Fruit fly (Drosophila melanogaster) whole organism, embryonic: Measurements from ENCODE around the gene mag.

ENCODE experiments used
- ATbp ChIP-seq: fragments of 200-800 bp; sonication (Bioruptor generic); optimal IDR thresholded peaks from 2 replicates; lab custom pipeline; 2017; ENCODE audit warnings: missing biosample characterization, mild to moderate bottlenecking, missing genetic modification characterization, missing genetic modification reagents
- Aef1 ChIP-seq: fragments of 200-800 bp; sonication (Bioruptor generic); IDR thresholded peaks from 3 replicates; pipeline ENCODE4 v1.3.6; 2022; ENCODE audit warnings: missing biosample characterization, missing genetic modification characterization
- Atf6 ChIP-seq: fragments of 200-800 bp; sonication (Bioruptor generic); IDR thresholded peaks from 2 replicates; pipeline ENCODE4 v1.3.6; 2022; ENCODE audit warnings: missing biosample characterization, missing genetic modification characterization
- B-H2 ChIP-seq: fragments of 200-800 bp; sonication (Bioruptor generic); optimal IDR thresholded peaks from 2 replicates; lab custom pipeline; 2018; ENCODE audit warnings: missing biosample characterization, mild to moderate bottlenecking, missing genetic modification characterization
- BEAF-32 ChIP-seq: fragments of 200-800 bp; sonication (Bioruptor generic); optimal IDR thresholded peaks from 3 replicates; lab custom pipeline; 2017; ENCODE audit warnings: missing biosample characterization, missing genetic modification characterization, mild to moderate bottlenecking, moderate library complexity, missing genetic modification reagents
- CG10209 ChIP-seq: fragments of 200-800 bp; sonication (Bioruptor generic); optimal IDR thresholded peaks from 3 replicates; lab custom pipeline; 2017; ENCODE audit warnings: missing biosample characterization, mild to moderate bottlenecking, missing genetic modification characterization, missing genetic modification reagents
- CG1024 ChIP-seq: fragments of 200-800 bp; sonication (Bioruptor generic); IDR thresholded peaks from 2 replicates; pipeline ENCODE4 v1.3.6; 2022; ENCODE audit warnings: missing biosample characterization, missing genetic modification characterization
- CG13894 ChIP-seq: fragments of 200-800 bp; sonication (Bioruptor generic); optimal IDR thresholded peaks from 3 replicates; lab custom pipeline; 2018; ENCODE audit warnings: missing biosample characterization, mild to moderate bottlenecking, missing genetic modification characterization, moderate library complexity
- CG14965 ChIP-seq: fragments of 200-800 bp; sonication (Bioruptor generic); optimal IDR thresholded peaks from 2 replicates; lab custom pipeline; 2016; ENCODE audit warnings: missing biosample characterization, missing genetic modification characterization, borderline replicate concordance
- CG15269 ChIP-seq: fragments of 200-800 bp; sonication (Bioruptor generic); optimal IDR thresholded peaks from 2 replicates; lab custom pipeline; 2018; ENCODE audit warnings: missing biosample characterization, mild to moderate bottlenecking, missing genetic modification characterization, moderate library complexity
- CG15479 ChIP-seq: fragments of 200-800 bp; sonication (Bioruptor generic); optimal IDR thresholded peaks from 3 replicates; lab custom pipeline; 2019; ENCODE audit warnings: missing biosample characterization, mild to moderate bottlenecking, missing genetic modification characterization, moderate library complexity
- CG17802 ChIP-seq: fragments of 200-800 bp; sonication (Bioruptor generic); optimal IDR thresholded peaks from 2 replicates; lab custom pipeline; 2018; ENCODE audit warnings: missing biosample characterization, mild to moderate bottlenecking, missing genetic modification characterization, moderate library complexity
- CG1832 ChIP-seq: fragments of 200-800 bp; sonication (Bioruptor generic); optimal IDR thresholded peaks from 2 replicates; lab custom pipeline; 2017; ENCODE audit warnings: missing biosample characterization, mild to moderate bottlenecking, missing genetic modification characterization, inconsistent platforms
- CG2202 ChIP-seq: fragments of 200-800 bp; sonication (Bioruptor generic); optimal IDR thresholded peaks from 2 replicates; lab custom pipeline; 2018; ENCODE audit warnings: missing biosample characterization, mild to moderate bottlenecking, missing genetic modification characterization
- CG4424 ChIP-seq: fragments of 200-800 bp; sonication (Bioruptor generic); optimal IDR thresholded peaks from 3 replicates; lab custom pipeline; 2016; ENCODE audit warnings: missing biosample characterization, missing genetic modification characterization
- CG7928 ChIP-seq: fragments of 200-800 bp; sonication (Bioruptor generic); optimal IDR thresholded peaks from 2 replicates; lab custom pipeline; 2017; ENCODE audit warnings: missing biosample characterization, mild to moderate bottlenecking, missing genetic modification characterization
- D19A ChIP-seq: fragments of 200-800 bp; optimal IDR thresholded peaks from 3 replicates; lab custom pipeline; 2019; ENCODE audit warnings: missing biosample characterization, mild to moderate bottlenecking, missing genetic modification characterization, moderate library complexity
- Dip3 ChIP-seq: fragments of 200-800 bp; sonication (Bioruptor generic); optimal IDR thresholded peaks from 3 replicates; lab custom pipeline; 2016; ENCODE audit warnings: missing biosample characterization, missing genetic modification characterization
- Doc3 ChIP-seq: fragments of 200-800 bp; sonication (Bioruptor generic); IDR thresholded peaks from 3 replicates; pipeline ENCODE4 v1.3.6; 2022; ENCODE audit warnings: missing biosample characterization, missing genetic modification characterization; ENCODE audit not compliant: partially characterized antibody
- Ets65A ChIP-seq: fragments of 200-800 bp; sonication (Bioruptor generic); peaks from one replicate; lab custom pipeline; 2016; ENCODE audit warnings: missing biosample characterization, missing genetic modification characterization
- Ets97D ChIP-seq: fragments of 200-800 bp; sonication (Bioruptor generic); optimal IDR thresholded peaks from 3 replicates; lab custom pipeline; 2016; ENCODE audit warnings: missing biosample characterization, missing genetic modification characterization
- Gug ChIP-seq: fragments of 200-800 bp; sonication (Bioruptor generic); IDR thresholded peaks from 4 replicates; pipeline ENCODE4 v1.3.6; 2022; ENCODE audit warnings: missing biosample characterization, missing genetic modification characterization
- HHEX ChIP-seq: fragments of 200-800 bp; sonication (Bioruptor generic); optimal IDR thresholded peaks from 3 replicates; lab custom pipeline; 2017; ENCODE audit warnings: missing biosample characterization, mild to moderate bottlenecking, missing genetic modification characterization, missing genetic modification reagents
- HLH3B ChIP-seq: fragments of 200-800 bp; sonication (Bioruptor generic); IDR thresholded peaks from 2 replicates; pipeline ENCODE4 v1.3.6; 2022; ENCODE audit warnings: missing biosample characterization, missing genetic modification characterization
- HLH54F ChIP-seq: fragments of 200-800 bp; sonication (Bioruptor generic); optimal IDR thresholded peaks from 3 replicates; lab custom pipeline; 2016; ENCODE audit warnings: missing biosample characterization, missing genetic modification characterization
- Jarid2 ChIP-seq: fragments of 200-800 bp; sonication (Bioruptor generic); optimal IDR thresholded peaks from 3 replicates; lab custom pipeline; 2017; ENCODE audit warnings: mild to moderate bottlenecking, missing biosample characterization, missing genetic modification reagents, missing genetic modification characterization
- MESR4 ChIP-seq: fragments of 200-800 bp; sonication (Bioruptor generic); optimal IDR thresholded peaks from 2 replicates; lab custom pipeline; 2018; ENCODE audit warnings: missing biosample characterization, mild to moderate bottlenecking, missing genetic modification characterization, moderate library complexity
- MTF-1 ChIP-seq: fragments of 200-800 bp; sonication (Bioruptor generic); optimal IDR thresholded peaks from 2 replicates; lab custom pipeline; 2018; ENCODE audit warnings: missing biosample characterization, mild to moderate bottlenecking, missing genetic modification characterization, borderline replicate concordance
- Ravus ChIP-seq: fragments of 200-800 bp; sonication (Bioruptor generic); IDR thresholded peaks from 2 replicates; pipeline ENCODE4 v1.3.6; 2022; ENCODE audit warnings: missing biosample characterization, missing genetic modification characterization
- Sin3A ChIP-seq: fragments of >200 bp; optimal IDR thresholded peaks from 2 replicates; lab custom pipeline; 2018
- Sry-δ ChIP-seq: fragments of 200-800 bp; sonication (Bioruptor generic); optimal IDR thresholded peaks from 2 replicates; lab custom pipeline; 2016; ENCODE audit warnings: missing biosample characterization, missing genetic modification characterization
- bigmax ChIP-seq: fragments of 200-800 bp; sonication (Bioruptor generic); optimal IDR thresholded peaks from 2 replicates; lab custom pipeline; 2018; ENCODE audit warnings: missing biosample characterization, mild to moderate bottlenecking, missing genetic modification characterization
- btn ChIP-seq: fragments of 200-800 bp; sonication (Bioruptor generic); optimal IDR thresholded peaks from 2 replicates; lab custom pipeline; 2016; ENCODE audit warnings: missing biosample characterization, missing genetic modification characterization
- dysf ChIP-seq: fragments of 200-800 bp; sonication (Bioruptor generic); IDR thresholded peaks from 3 replicates; pipeline ENCODE4 v1.3.6; 2022; ENCODE audit warnings: missing biosample characterization, missing genetic modification characterization
- fd102C ChIP-seq: fragments of 200-800 bp; sonication (Bioruptor generic); optimal IDR thresholded peaks from 2 replicates; lab custom pipeline; 2018; ENCODE audit warnings: missing biosample characterization, mild to moderate bottlenecking, missing genetic modification characterization, moderate library complexity
- fu2 ChIP-seq: fragments of 200-800 bp; sonication (Bioruptor generic); optimal IDR thresholded peaks from 2 replicates; lab custom pipeline; 2016; ENCODE audit warnings: missing biosample characterization, missing genetic modification characterization
- grn ChIP-seq: fragments of 200-800 bp; sonication (Bioruptor generic); optimal IDR thresholded peaks from 3 replicates; lab custom pipeline; 2017; ENCODE audit warnings: missing biosample characterization, missing genetic modification characterization
- gro ChIP-seq: fragments of 200-800 bp; sonication (Bioruptor generic); optimal IDR thresholded peaks from 2 replicates; lab custom pipeline; 2016; ENCODE audit warnings: missing biosample characterization, missing genetic modification characterization
- hkb ChIP-seq, 2 experiments: fragments of 200-800 bp in 1 of 2; fragments of >200 bp in 1 of 2; sonication (Bioruptor generic) in 1 of 2; IDR thresholded peaks in 1 of 2; optimal IDR thresholded peaks in 1 of 2; 2 replicates each; pipeline versions ENCODE4 v1.3.6 to Lab custom; 2017 to 2022; ENCODE audit warnings: missing biosample characterization in 1 of 2, missing genetic modification characterization in 1 of 2
- mirr ChIP-seq: fragments of 200-800 bp; sonication (Bioruptor generic); optimal IDR thresholded peaks from 3 replicates; lab custom pipeline; 2018; ENCODE audit warnings: missing biosample characterization, mild to moderate bottlenecking, missing genetic modification characterization
- pros ChIP-seq: fragments of 200-800 bp; sonication (Bioruptor generic); optimal IDR thresholded peaks from 3 replicates; lab custom pipeline; 2019; ENCODE audit warnings: missing biosample characterization, mild to moderate bottlenecking, missing genetic modification characterization, moderate library complexity
- scrt ChIP-seq: fragments of 200-800 bp; sonication (Bioruptor generic); optimal IDR thresholded peaks from 2 replicates; lab custom pipeline; 2018; ENCODE audit warnings: missing biosample characterization, mild to moderate bottlenecking, missing genetic modification characterization, moderate library complexity
- sima ChIP-seq: fragments of 200-800 bp; sonication (Bioruptor generic); optimal IDR thresholded peaks from 2 replicates; lab custom pipeline; 2016; ENCODE audit warnings: missing biosample characterization, missing genetic modification characterization
- slbo ChIP-seq: fragments of 200-800 bp; sonication (Bioruptor generic); IDR thresholded peaks from 2 replicates; pipeline ENCODE4 v1.3.6; 2022; ENCODE audit warnings: missing biosample characterization, missing genetic modification characterization
- so ChIP-seq: fragments of 200-800 bp; sonication (Bioruptor generic); IDR thresholded peaks from 3 replicates; pipeline ENCODE4 v1.3.6; 2022; ENCODE audit warnings: missing biosample characterization, missing genetic modification characterization
- sqz ChIP-seq: fragments of 200-800 bp; sonication (Bioruptor generic); optimal IDR thresholded peaks from 3 replicates; lab custom pipeline; 2018; ENCODE audit warnings: missing biosample characterization, mild to moderate bottlenecking, missing genetic modification characterization
- ssp ChIP-seq: fragments of 200-800 bp; sonication (Bioruptor generic); IDR thresholded peaks from 2 replicates; pipeline ENCODE4 v1.3.6; 2022; ENCODE audit warnings: missing biosample characterization, missing genetic modification characterization
- tap ChIP-seq: fragments of 200-800 bp; optimal IDR thresholded peaks from 3 replicates; lab custom pipeline; 2019; ENCODE audit warnings: missing biosample characterization, mild to moderate bottlenecking, missing genetic modification characterization, moderate library complexity
- z ChIP-seq: fragments of 200-800 bp; sonication (Bioruptor generic); IDR thresholded peaks from 3 replicates; pipeline ENCODE4 v1.3.6; 2022; ENCODE audit warnings: missing biosample characterization, missing genetic modification characterization

mag gene

dm6 chr3L:20441632-20442469, 18.6 kb upstream of the mag start, which contains the start of gene CG5910 (continued):
- no peak for TF ChIP-seq Ets97D (GFP tag; lab: Kevin White, UChicago)
- TF ChIP-seq Ets65A: peak; percentile 84
- TF ChIP-seq D19A (tag; lab: Kevin White, UChicago): peak; percentile 91
- peak; percentile 26; the same call in 1 of the 2 replicates for TF ChIP-seq Ravus (GFP tag; lab: Robert Waterston, UW)
- TF ChIP-seq Atf6 (GFP tag; lab: Robert Waterston, UW): peak; percentile 78
- peak; percentile 4 for TF ChIP-seq fu2 (GFP tag; lab: Kevin White, UChicago)
- peak; percentile 74 for TF ChIP-seq Aef1
- TF ChIP-seq HLH3B (GFP tag; lab: Robert Waterston, UW): peak; percentile 76
- TF ChIP-seq CG2202: peak; percentile 68
- peak; percentile 89 for TF ChIP-seq dysf
- TF ChIP-seq CG1024 (GFP tag; lab: Robert Waterston, UW): peak; percentile 66
- no peak for TF ChIP-seq sima (GFP tag; lab: Kevin White, UChicago)
- TF ChIP-seq CG1832 (GFP tag; lab: Kevin White, UChicago): no peak
- TF ChIP-seq Dip3: no peak
- no peak for TF ChIP-seq hkb (optimal IDR thresholded peaks at IDR 0.05; lab: Kevin White, UChicago)
- peak; percentile 84 for TF ChIP-seq hkb (GFP tag; IDR thresholded peaks at IDR 0.05; lab: Robert Waterston, UW)
- TF ChIP-seq z: no peak
- peak; percentile 91 for TF ChIP-seq pros (GFP tag; lab: Kevin White, UChicago)
- no peak for TF ChIP-seq grn (GFP tag; lab: Kevin White, UChicago)
- TF ChIP-seq slbo: peak; percentile 83
- TF ChIP-seq Doc3 (GFP tag; lab: Robert Waterston, UW): no peak
- TF ChIP-seq Jarid2 (GFP tag; lab: Kevin White, UChicago): peak; percentile 63
- peak; percentile 85 for TF ChIP-seq ATbp (GFP tag; lab: Kevin White, UChicago)
- TF ChIP-seq sqz (GFP tag; lab: Kevin White, UChicago): no peak
- TF ChIP-seq CG14965: no peak
- TF ChIP-seq gro (GFP tag; lab: Kevin White, UChicago): no peak
- TF ChIP-seq so (GFP tag; lab: Robert Waterston, UW): peak; percentile 76
- peak; percentile 88 for TF ChIP-seq CG4424 (GFP tag; lab: Kevin White, UChicago)
- TF ChIP-seq ssp: peak; percentile 72
- peak; percentile 35 for TF ChIP-seq CG17802 (tag; lab: Kevin White, UChicago)
- TF ChIP-seq HHEX (GFP tag; lab: Kevin White, UChicago): peak; percentile 89
- no peak for TF ChIP-seq BEAF-32 (GFP tag; lab: Kevin White, UChicago)
- TF ChIP-seq B-H2: peak; percentile 78
- TF ChIP-seq MESR4 (GFP tag; lab: Kevin White, UChicago): no peak
- TF ChIP-seq fd102C (GFP tag; lab: Kevin White, UChicago): no peak
- TF ChIP-seq scrt (GFP tag; lab: Kevin White, UChicago): peak; percentile 98
- TF ChIP-seq Sin3A (lab: Kevin White, UChicago): no peak
- peak; percentile 85 for TF ChIP-seq tap
- TF ChIP-seq CG10209: peak; percentile 89
- no peak for TF ChIP-seq btn
- TF ChIP-seq CG7928 (GFP tag; lab: Kevin White, UChicago): peak; percentile 58
- peak; percentile 90 for TF ChIP-seq CG15269
- TF ChIP-seq HLH54F: peak; percentile 21
- no peak for TF ChIP-seq bigmax
- peak; percentile 53 for TF ChIP-seq MTF-1 (GFP tag; lab: Kevin White, UChicago)
- TF ChIP-seq CG13894 (tag; lab: Kevin White, UChicago): peak; percentile 87
- TF ChIP-seq CG15479 (GFP tag; lab: Kevin White, UChicago): no peak
- no peak for TF ChIP-seq Sry-δ (GFP tag; lab: Kevin White, UChicago)
- peak; percentile 3 for TF ChIP-seq mirr
- peak; percentile 51; the same call in 1 of the 4 replicates for TF ChIP-seq Gug
